Worm (Caenorhabditis elegans): ENCODE results near the gene M03F4.6.

- TF ChIP-seq K02D7.2 (tag; optimal IDR thresholded peaks at IDR 0.05) (no peak), ceh-22 (tag; optimal IDR thresholded peaks at IDR 0.05) (no peak), npax-4 (tag; optimal IDR thresholded peaks at IDR 0.05) (no peak), fkh-10 (GFP tag; optimal IDR thresholded peaks at IDR 0.05) (no peak), nhr-11 (tag; optimal IDR thresholded peaks at IDR 0.05) (no peak), ceh-18 (tag; optimal IDR thresholded peaks at IDR 0.05) (no peak), unc-86 (tag; optimal IDR thresholded peaks at IDR 0.05) (no peak), pax-1 (tag; optimal IDR thresholded peaks at IDR 0.05) (no peak), lin-11 (tag; optimal IDR thresholded peaks at IDR 0.05) (no peak), hlh-30 (tag; optimal IDR thresholded peaks at IDR 0.05; ENCODE audit: insufficient read depth) (no peak), F13H6.1 (tag; optimal IDR thresholded peaks at IDR 0.05) (no peak)
Observed at ce11 chrX:4992523-4992922, 23.4 kb upstream of the M03F4.6 start.
